Worm (Caenorhabditis elegans) whole organism, late embryonic: ENCODE results near the gene srgp-1.

Experiments
- K02D7.2 ChIP-seq: sonication (generic microtip); optimal IDR thresholded peaks from 2 replicates; lab custom pipeline; 2017; ENCODE audit warnings: mild to moderate bottlenecking, missing genetic modification characterization, missing compliant biosample characterization
- che-1 ChIP-seq: sonication (generic microtip); optimal IDR thresholded peaks from 2 replicates; lab custom pipeline; 2016; ENCODE audit warnings: mild to moderate bottlenecking, missing genetic modification characterization, missing compliant biosample characterization
- dve-1 ChIP-seq: sonication (generic microtip); optimal IDR thresholded peaks from 2 replicates; lab custom pipeline; 2017; ENCODE audit warnings: antibody characterized with exemption, mild to moderate bottlenecking, missing genetic modification characterization, missing compliant biosample characterization
- ets-4 ChIP-seq: sonication (generic microtip); optimal IDR thresholded peaks from 2 replicates; lab custom pipeline; 2016; ENCODE audit warnings: missing genetic modification characterization, missing compliant biosample characterization
- fkh-10 ChIP-seq: fragments of 150-350 bp; optimal IDR thresholded peaks from 2 replicates; lab custom pipeline; 2014; ENCODE audit warnings: missing biosample characterization, missing genetic modification reagents, missing genetic modification characterization
- hlh-15 ChIP-seq: sonication (generic microtip); optimal IDR thresholded peaks from 2 replicates; lab custom pipeline; 2016; ENCODE audit warnings: missing genetic modification characterization, missing compliant biosample characterization
- nfya-1 ChIP-seq: sonication (generic microtip); optimal IDR thresholded peaks from 2 replicates; lab custom pipeline; 2017; ENCODE audit warnings: missing genetic modification characterization, mild to moderate bottlenecking, missing compliant biosample characterization, antibody characterized with exemption, moderate library complexity
- pax-1 ChIP-seq: fragments of 150-350 bp; optimal IDR thresholded peaks from 2 replicates; lab custom pipeline; 2014; ENCODE audit warnings: missing biosample characterization, missing genetic modification characterization
- pha-4 ChIP-seq: fragments of 150-350 bp; optimal IDR thresholded peaks from 2 replicates; lab custom pipeline; 2018; ENCODE audit warnings: missing biosample characterization, missing genetic modification reagents, missing genetic modification characterization
- pqm-1 ChIP-seq: sonication (generic microtip); optimal IDR thresholded peaks from 2 replicates; lab custom pipeline; 2016; ENCODE audit warnings: missing genetic modification characterization, missing compliant biosample characterization
- unc-55 ChIP-seq: sonication (generic microtip); optimal IDR thresholded peaks from 2 replicates; lab custom pipeline; 2017; ENCODE audit warnings: missing biosample characterization, missing genetic modification reagents, missing genetic modification characterization
- unc-86 ChIP-seq: sonication (generic microtip); optimal IDR thresholded peaks from 2 replicates; lab custom pipeline; 2016; ENCODE audit warnings: missing genetic modification characterization, missing compliant biosample characterization

DNA sequence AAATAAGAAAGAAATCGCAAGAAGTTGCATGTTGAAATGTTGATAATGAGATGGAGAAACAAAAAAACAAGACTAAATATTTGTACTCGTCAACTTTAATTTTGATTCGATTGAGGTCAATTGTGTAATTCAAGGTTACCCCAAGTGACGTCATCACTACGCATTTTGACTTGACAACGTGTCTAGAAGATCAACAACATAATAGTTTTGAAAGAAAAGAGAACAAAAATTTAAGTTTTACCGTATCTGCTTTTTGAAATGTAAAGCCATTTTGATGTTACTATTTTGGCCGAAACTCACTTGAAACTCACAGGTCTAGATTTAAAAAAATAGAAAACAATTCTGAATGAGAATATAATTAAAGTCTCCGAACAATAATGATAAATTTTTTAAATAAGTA is 50.6 kb downstream of the srgp-1 start, which contains the start of gene dsl-5:
- TF ChIP-seq unc-55 (GFP tag; lab: Kevin White, UChicago) (no peak), fkh-10 (GFP tag; lab: Kevin White, UChicago) (no peak), dve-1 (tag; lab: Kevin White, UChicago) (no peak), nfya-1 (tag; lab: Kevin White, UChicago) (no peak), pax-1 (tag; lab: Kevin White, UChicago) (no peak), pqm-1 (tag; lab: Kevin White, UChicago) (no peak), K02D7.2 (no peak), hlh-15 (no peak), unc-86 (tag; lab: Kevin White, UChicago) (no peak), pha-4 (tag; lab: Kevin White, UChicago) (no peak), ets-4 (tag; lab: Kevin White, UChicago) (no peak), che-1 (tag; lab: Kevin White, UChicago) (no peak)
